Fruit fly (Drosophila melanogaster): ENCODE measurements around the gene ssp2.

Gene ssp2

DNA sequence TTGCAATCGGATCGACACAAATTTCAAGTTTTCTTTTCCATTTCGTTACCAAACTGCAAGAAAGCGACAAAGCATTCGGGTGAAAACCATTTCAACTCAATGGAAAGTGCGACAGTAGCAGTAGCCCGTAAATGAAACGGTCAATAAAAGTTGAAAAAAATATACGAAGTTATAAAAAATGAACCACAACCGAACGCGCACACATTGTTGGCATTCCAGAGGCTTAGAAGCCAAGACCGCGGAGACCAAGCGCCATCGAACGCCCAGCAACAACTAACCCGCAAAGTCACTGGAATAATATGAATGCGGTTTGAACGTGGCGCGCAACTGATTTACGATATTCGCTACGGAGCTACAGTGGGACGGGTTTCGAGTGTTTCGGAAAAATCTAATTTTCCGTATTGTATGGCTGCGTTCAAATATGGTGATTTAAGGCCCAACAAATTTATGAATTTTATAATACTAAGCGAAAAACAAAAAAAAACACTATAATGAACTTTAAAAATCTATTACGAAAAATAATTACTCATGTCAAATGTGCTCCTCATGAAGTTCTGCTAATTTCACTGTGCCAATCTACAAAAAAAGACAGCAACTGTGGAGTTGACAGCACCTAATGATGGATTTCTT is 42.9 kb upstream of the ssp2 start:
- peak; percentile 31 for TF ChIP-seq bab1 (GFP tag; optimal IDR thresholded peaks at IDR 0.05)
- no peak for TF ChIP-seq Mnt (GFP tag; optimal IDR thresholded peaks at IDR 0.05)

dm6 chr3L:13923332-13924272 is 41.4 kb upstream of the ssp2 start:
- TF ChIP-seq Crg-1 (GFP tag; optimal IDR thresholded peaks at IDR 0.05) (peak; percentile 24), tj (GFP tag; optimal IDR thresholded peaks at IDR 0.05) (peak; percentile 61), Hr96 (GFP tag; optimal IDR thresholded peaks at IDR 0.05) (no peak), CG14711 (tag; optimal IDR thresholded peaks at IDR 0.05) (no peak), kay (GFP tag; ENCODE audit: borderline replicate concordance) (peak; percentile 68), cnc (optimal IDR thresholded peaks at IDR 0.05) (no peak), Mnt (GFP tag; optimal IDR thresholded peaks at IDR 0.05) (no peak), bab1 (GFP tag; optimal IDR thresholded peaks at IDR 0.05) (peak; percentile 6)

dm6 chr3L:13924646-13925045 is 40.4 kb upstream of the ssp2 start:
- TF ChIP-seq kay (GFP tag; ENCODE audit: borderline replicate concordance), result no peak
- no peak for TF ChIP-seq CG12768 (GFP tag; optimal IDR thresholded peaks at IDR 0.05)
- no peak for TF ChIP-seq toe (GFP tag; optimal IDR thresholded peaks at IDR 0.05)
- TF ChIP-seq Crg-1 (GFP tag; optimal IDR thresholded peaks at IDR 0.05), result peak; percentile 47
- TF ChIP-seq cic (GFP tag; optimal IDR thresholded peaks at IDR 0.05), result no peak
- TF ChIP-seq Hr96 (GFP tag; optimal IDR thresholded peaks at IDR 0.05), result no peak
- no peak for TF ChIP-seq CG33017 (tag; optimal IDR thresholded peaks at IDR 0.05)
- peak; percentile 9 for TF ChIP-seq CG7101 (tag; optimal IDR thresholded peaks at IDR 0.05)
- no peak for TF ChIP-seq ovo (GFP tag; optimal IDR thresholded peaks at IDR 0.05)
- no peak for TF ChIP-seq tj (GFP tag; optimal IDR thresholded peaks at IDR 0.05)

DNA sequence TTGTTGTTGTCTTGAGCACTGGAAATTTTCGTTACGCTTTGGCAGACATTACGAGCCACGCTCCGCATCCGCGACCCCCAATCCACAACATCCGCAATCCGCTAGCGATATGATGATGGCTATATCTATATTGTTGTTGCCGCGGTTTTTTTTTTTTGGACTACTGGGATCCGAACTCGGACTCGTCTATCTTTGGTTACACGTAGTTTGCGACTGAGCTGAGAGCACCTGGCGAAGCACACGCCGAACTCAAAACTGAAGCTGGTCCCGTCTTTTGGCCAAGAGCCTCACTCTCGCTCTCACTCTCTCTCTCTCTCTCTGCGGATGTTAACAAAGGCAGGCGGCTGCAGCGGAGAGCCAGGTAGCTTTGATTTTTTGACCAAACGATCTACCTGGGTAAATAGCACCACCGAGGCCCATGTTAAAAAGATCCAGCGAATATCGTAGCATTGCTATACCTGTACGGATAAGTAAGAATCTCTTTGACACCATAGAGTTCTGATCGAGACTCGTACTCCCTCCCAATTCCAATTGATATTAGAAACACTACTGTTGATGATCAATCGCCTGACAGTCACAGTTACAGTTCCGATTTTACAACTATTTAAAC is 39.8 kb upstream of the ssp2 start, which contains the start of gene Rgl:
TSS of gene Rgl (minus strand) at position 219 of the 610 bp plus-strand sequence.
- no peak for TF ChIP-seq CG11617 (GFP tag; optimal IDR thresholded peaks at IDR 0.05)
- TF ChIP-seq tj (GFP tag; optimal IDR thresholded peaks at IDR 0.05), result peak; percentile 23

- TF ChIP-seq Crg-1 (GFP tag; optimal IDR thresholded peaks at IDR 0.05) (no peak), cic (GFP tag; optimal IDR thresholded peaks at IDR 0.05) (no peak), Hr96 (GFP tag; optimal IDR thresholded peaks at IDR 0.05) (peak; percentile 19), toe (GFP tag; optimal IDR thresholded peaks at IDR 0.05) (peak; percentile 54), pad (GFP tag; optimal IDR thresholded peaks at IDR 0.05) (peak; percentile 6), CG33017 (tag; optimal IDR thresholded peaks at IDR 0.05) (no peak), Mnt (GFP tag; optimal IDR thresholded peaks at IDR 0.05) (no peak), CG11617 (GFP tag; optimal IDR thresholded peaks at IDR 0.05) (peak; percentile 7), Clk (GFP tag; optimal IDR thresholded peaks at IDR 0.05) (no peak), tj (GFP tag; optimal IDR thresholded peaks at IDR 0.05) (peak; percentile 25), CG1620 (GFP tag; optimal IDR thresholded peaks at IDR 0.05) (peak; percentile 46), CG12768 (GFP tag; optimal IDR thresholded peaks at IDR 0.05) (no peak), cnc (optimal IDR thresholded peaks at IDR 0.05) (no peak), CG7045 (GFP tag; optimal IDR thresholded peaks at IDR 0.05) (peak; percentile 22), kay (GFP tag; ENCODE audit: borderline replicate concordance) (peak; percentile 75), CG5204 (GFP tag; optimal IDR thresholded peaks at IDR 0.05) (no peak), CG7101 (tag; optimal IDR thresholded peaks at IDR 0.05) (peak; percentile 25), CG14711 (tag; optimal IDR thresholded peaks at IDR 0.05) (peak; percentile 20)
These were observed 36.0 kb upstream of the ssp2 start, which contains the start of the genes CG8833 and DCTN1-p150 for dm6 chr3L:13928769-13929594. CG8833 (minus strand) TSS chr3L:13929000. DCTN1-p150 (plus strand) TSS chr3L:13929387.

- TF ChIP-seq CG7101 (tag; optimal IDR thresholded peaks at IDR 0.05), result no peak
- TF ChIP-seq cnc (optimal IDR thresholded peaks at IDR 0.05), result no peak
- TF ChIP-seq Clk (GFP tag; optimal IDR thresholded peaks at IDR 0.05), result no peak
- TF ChIP-seq ovo (GFP tag; optimal IDR thresholded peaks at IDR 0.05), result no peak
- TF ChIP-seq CG14711 (tag; optimal IDR thresholded peaks at IDR 0.05), result no peak
- no peak for TF ChIP-seq toe (GFP tag; optimal IDR thresholded peaks at IDR 0.05)
- no peak for TF ChIP-seq CG33017 (tag; optimal IDR thresholded peaks at IDR 0.05)
- no peak for TF ChIP-seq CG7045 (GFP tag; optimal IDR thresholded peaks at IDR 0.05)
- TF ChIP-seq Hr96 (GFP tag; optimal IDR thresholded peaks at IDR 0.05), result no peak
- TF ChIP-seq cic (GFP tag; optimal IDR thresholded peaks at IDR 0.05), result no peak
- no peak for TF ChIP-seq Mnt (GFP tag; optimal IDR thresholded peaks at IDR 0.05)
- TF ChIP-seq CG1620 (GFP tag; optimal IDR thresholded peaks at IDR 0.05), result no peak
- no peak for TF ChIP-seq kay (GFP tag; ENCODE audit: borderline replicate concordance)
These were observed 30.1 kb upstream of the ssp2 start for dm6 chr3L:13934902-13935301.

Data from whole organism, adult.